Worm (Caenorhabditis elegans) whole organism, L4 larva: ENCODE measurements around the gene F41C6.6.
"Not testable (repeated sequence)": the region's sequence is repeated elsewhere in the genome, so short reads cannot be mapped to it uniquely, and the experiment has no call there.

ENCODE experiments used
- D1046.2 ChIP-seq: fragments of 200-800 bp; sonication (Bioruptor generic); IDR thresholded peaks from 2 replicates; pipeline ENCODE4 v1.3.6; 2022; ENCODE audit warnings: missing genetic modification characterization, missing compliant biosample characterization
- F26F4.8 ChIP-seq: fragments of 200-800 bp; sonication (Bioruptor generic); conservative IDR thresholded peaks from 2 replicates; pipeline ENCODE4 v1.3.6; 2022; ENCODE audit warnings: missing genetic modification characterization, missing compliant biosample characterization
- F37D6.2 ChIP-seq: sonication (generic microtip); optimal IDR thresholded peaks from 2 replicates; lab custom pipeline; 2016; ENCODE audit warnings: mild to moderate bottlenecking, missing genetic modification characterization, missing compliant biosample characterization
- F49E8.2 ChIP-seq: sonication (generic microtip); optimal IDR thresholded peaks from 2 replicates; lab custom pipeline; 2016; ENCODE audit warnings: missing compliant biosample characterization, mild to moderate bottlenecking, missing genetic modification characterization, borderline replicate concordance
- R02D3.7 ChIP-seq: fragments of 150-350 bp; sonication (generic microtip); optimal IDR thresholded peaks from 3 replicates; lab custom pipeline; 2014; ENCODE audit warnings: missing biosample characterization, missing genetic modification characterization
- T20F7.1 ChIP-seq: fragments of 200-800 bp; sonication (Bioruptor generic); optimal IDR thresholded peaks from 2 replicates; lab custom pipeline; 2018; ENCODE audit warnings: mild to moderate bottlenecking, missing genetic modification characterization, missing compliant biosample characterization
- Y105C5A.15 ChIP-seq: fragments of 200-800 bp; sonication (Bioruptor generic); IDR thresholded peaks from 2 replicates; pipeline ENCODE4 v1.3.6; 2022; ENCODE audit warnings: missing genetic modification characterization, missing compliant biosample characterization
- Y75B8A.6 ChIP-seq: fragments of 200-800 bp; sonication (Bioruptor generic); IDR thresholded peaks from 2 replicates; pipeline ENCODE4 v1.3.6; 2022; ENCODE audit warnings: missing genetic modification reagents, missing genetic modification characterization, missing compliant biosample characterization
- arid-1 ChIP-seq: fragments of 200-800 bp; sonication (Bioruptor generic); conservative IDR thresholded peaks from 2 replicates; pipeline ENCODE4 v1.3.6; 2022; ENCODE audit warnings: missing genetic modification reagents, missing genetic modification characterization, missing compliant biosample characterization
- ceh-32 ChIP-seq: sonication (generic microtip); optimal IDR thresholded peaks from 2 replicates; lab custom pipeline; 2016; ENCODE audit warnings: mild to moderate bottlenecking, missing genetic modification characterization, missing compliant biosample characterization; ENCODE audit not compliant: poor library complexity
- ces-1 ChIP-seq: fragments of 150-350 bp; sonication (generic microtip); optimal IDR thresholded peaks from 4 replicates; lab custom pipeline; 2014; ENCODE audit warnings: missing biosample characterization, missing genetic modification reagents, missing genetic modification characterization
- daf-16 ChIP-seq, 3 experiments: sonication (generic microtip); optimal IDR thresholded peaks; 2 replicates each; lab custom pipeline; 2016 to 2017; ENCODE audit warnings: missing genetic modification characterization in 3 of 3, missing genetic modification reagents in 3 of 3, mild to moderate bottlenecking in 2 of 3, missing compliant biosample characterization in 2 of 3, missing biosample characterization in 1 of 3, moderate library complexity in 1 of 3
- dmd-9 ChIP-seq: fragments of 200-800 bp; sonication (Bioruptor generic); IDR thresholded peaks from 2 replicates; pipeline ENCODE4 v1.3.6; 2022; ENCODE audit warnings: missing genetic modification reagents, missing genetic modification characterization, missing compliant biosample characterization
- dpl-1 ChIP-seq: fragments of 150-350 bp; optimal IDR thresholded peaks from 2 replicates; lab custom pipeline; 2014; ENCODE audit warnings: missing biosample characterization, missing genetic modification reagents, missing genetic modification characterization
- duxl-1 ChIP-seq: sonication (generic microtip); optimal IDR thresholded peaks from 2 replicates; lab custom pipeline; 2016; ENCODE audit warnings: mild to moderate bottlenecking, missing genetic modification characterization, moderate library complexity, missing compliant biosample characterization; ENCODE audit not compliant: poor library complexity
- fkh-10 ChIP-seq: fragments of 150-350 bp; optimal IDR thresholded peaks from 2 replicates; lab custom pipeline; 2014; ENCODE audit warnings: missing biosample characterization, missing genetic modification reagents, missing genetic modification characterization
- fos-1 ChIP-seq: fragments of 150-350 bp; optimal IDR thresholded peaks from 2 replicates; lab custom pipeline; 2014; ENCODE audit warnings: missing biosample characterization, missing genetic modification characterization
- gei-8 ChIP-seq: fragments of 200-800 bp; sonication (Bioruptor generic); optimal IDR thresholded peaks from 2 replicates; lab custom pipeline; 2018; ENCODE audit warnings: mild to moderate bottlenecking, missing genetic modification characterization, missing compliant biosample characterization
- hif-1 ChIP-seq, 2 experiments: sonication (generic microtip); optimal IDR thresholded peaks; 2 replicates each; lab custom pipeline; 2016 to 2017; ENCODE audit warnings: missing compliant biosample characterization in 2 of 2, missing genetic modification characterization in 2 of 2, missing genetic modification reagents in 2 of 2, missing genotype in 2 of 2, mild to moderate bottlenecking in 1 of 2
- hlh-30 ChIP-seq: sonication (generic microtip); optimal IDR thresholded peaks from 2 replicates; lab custom pipeline; 2017; ENCODE audit warnings: antibody characterized with exemption, mild to moderate bottlenecking, missing genetic modification characterization, missing compliant biosample characterization; ENCODE audit not compliant: insufficient read depth
- hmg-1.1 ChIP-seq: fragments of 200-800 bp; sonication (Bioruptor generic); IDR thresholded peaks from 2 replicates; pipeline ENCODE4 v1.3.6; 2022; ENCODE audit warnings: missing genetic modification reagents, missing genetic modification characterization, missing compliant biosample characterization
- lin-1 ChIP-seq: fragments of 200-800 bp; sonication (Bioruptor generic); IDR thresholded peaks from 2 replicates; pipeline ENCODE4 v1.3.6; 2022; ENCODE audit warnings: missing genetic modification reagents, missing genetic modification characterization, missing compliant biosample characterization
- lin-29 ChIP-seq: fragments of 200-800 bp; sonication (Bioruptor generic); IDR thresholded peaks from 2 replicates; pipeline ENCODE4 v1.3.6; 2022; ENCODE audit warnings: missing genetic modification reagents, missing genetic modification characterization, missing compliant biosample characterization
- lir-3 ChIP-seq: sonication (generic microtip); optimal IDR thresholded peaks from 2 replicates; lab custom pipeline; 2016; ENCODE audit warnings: mild to moderate bottlenecking, missing genetic modification characterization, missing compliant biosample characterization
- madf-9 ChIP-seq: fragments of 200-800 bp; sonication (Bioruptor generic); conservative IDR thresholded peaks from 2 replicates; pipeline ENCODE4 v1.3.6; 2022; ENCODE audit warnings: missing genetic modification reagents, missing genetic modification characterization, missing compliant biosample characterization
- mep-1 ChIP-seq: fragments of 150-350 bp; sonication (generic microtip); optimal IDR thresholded peaks from 3 replicates; lab custom pipeline; 2014; ENCODE audit warnings: missing biosample characterization, missing genetic modification characterization
- mxl-2 ChIP-seq: fragments of 200-800 bp; sonication (Bioruptor generic); conservative IDR thresholded peaks from 2 replicates; pipeline ENCODE4 v1.3.6; 2022; ENCODE audit warnings: missing genetic modification reagents, missing genetic modification characterization, missing compliant biosample characterization
- nhr-11 ChIP-seq: fragments of 150-350 bp; optimal IDR thresholded peaks from 2 replicates; lab custom pipeline; 2014; ENCODE audit warnings: missing biosample characterization, missing genetic modification characterization
- nhr-42 ChIP-seq: fragments of 200-800 bp; sonication (Bioruptor generic); IDR thresholded peaks from 2 replicates; pipeline ENCODE4 v1.3.6; 2022; ENCODE audit warnings: missing genetic modification characterization, missing compliant biosample characterization
- nhr-48 ChIP-seq: sonication (generic microtip); optimal IDR thresholded peaks from 2 replicates; lab custom pipeline; 2016; ENCODE audit warnings: mild to moderate bottlenecking, missing genetic modification characterization, missing compliant biosample characterization
- nhr-77 ChIP-seq: fragments of 150-350 bp; optimal IDR thresholded peaks from 2 replicates; lab custom pipeline; 2014; ENCODE audit warnings: missing biosample characterization, missing genetic modification characterization
- pha-4 ChIP-seq, 2 experiments: fragments of 150-350 bp in 1 of 2; fragments of 200-800 bp in 1 of 2; sonication (Bioruptor generic) in 1 of 2; IDR thresholded peaks in 1 of 2; optimal IDR thresholded peaks in 1 of 2; 2 replicates each; pipeline versions ENCODE4 v1.3.6 to Lab custom; 2014 to 2022; ENCODE audit warnings: missing genetic modification characterization in 2 of 2, missing genetic modification reagents in 2 of 2, missing biosample characterization in 1 of 2, missing compliant biosample characterization in 1 of 2
- php-3 ChIP-seq: fragments of 200-800 bp; sonication (Bioruptor generic); IDR thresholded peaks from 2 replicates; pipeline ENCODE4 v1.3.6; 2022; ENCODE audit warnings: missing genetic modification reagents, missing genetic modification characterization, missing compliant biosample characterization
- set-16 ChIP-seq: fragments of 200-800 bp; sonication (Bioruptor generic); IDR thresholded peaks from 2 replicates; pipeline ENCODE4 v1.3.6; 2022; ENCODE audit warnings: missing genetic modification reagents, missing genetic modification characterization, missing compliant biosample characterization
- snpc-1.2 ChIP-seq: fragments of 200-800 bp; sonication (Bioruptor generic); IDR thresholded peaks from 2 replicates; pipeline ENCODE4 v1.3.6; 2022; ENCODE audit warnings: missing genetic modification reagents, missing genetic modification characterization, missing compliant biosample characterization
- snpc-4 ChIP-seq: fragments of 150-350 bp; optimal IDR thresholded peaks from 2 replicates; lab custom pipeline; 2014; ENCODE audit warnings: missing biosample characterization, missing genetic modification characterization
- spr-1 ChIP-seq: sonication (generic microtip); optimal IDR thresholded peaks from 2 replicates; lab custom pipeline; 2016; ENCODE audit warnings: mild to moderate bottlenecking, missing genetic modification characterization, missing compliant biosample characterization
- tag-97 ChIP-seq: fragments of 200-800 bp; sonication (Bioruptor generic); IDR thresholded peaks from 2 replicates; pipeline ENCODE4 v1.3.6; 2022; ENCODE audit warnings: missing genetic modification characterization, missing compliant biosample characterization
- tra-1 ChIP-seq: fragments of 200-800 bp; sonication (Bioruptor generic); IDR thresholded peaks from 2 replicates; pipeline ENCODE4 v1.3.6; 2022; ENCODE audit warnings: missing genetic modification reagents, missing genetic modification characterization, missing compliant biosample characterization
- unc-62 ChIP-seq, 3 experiments: fragments of 150-350 bp in 1 of 3; sonication (generic microtip); optimal IDR thresholded peaks in 2 of 3; peaks in 1 of 3; 1 replicate in 1 of 3; 2 replicates in 2 of 3; lab custom pipeline; 2014 to 2017; ENCODE audit warnings: missing biosample characterization in 3 of 3, missing genetic modification characterization in 3 of 3, missing genetic modification reagents in 3 of 3, missing genotype in 1 of 3
- zfp-2 ChIP-seq: sonication (generic microtip); optimal IDR thresholded peaks from 2 replicates; lab custom pipeline; 2016; ENCODE audit warnings: mild to moderate bottlenecking, missing genetic modification characterization, missing compliant biosample characterization
- ztf-11 ChIP-seq: fragments of 150-350 bp; optimal IDR thresholded peaks from 2 replicates; lab custom pipeline; 2014; ENCODE audit warnings: missing biosample characterization, missing genetic modification characterization

The F41C6.6 gene

DNA sequence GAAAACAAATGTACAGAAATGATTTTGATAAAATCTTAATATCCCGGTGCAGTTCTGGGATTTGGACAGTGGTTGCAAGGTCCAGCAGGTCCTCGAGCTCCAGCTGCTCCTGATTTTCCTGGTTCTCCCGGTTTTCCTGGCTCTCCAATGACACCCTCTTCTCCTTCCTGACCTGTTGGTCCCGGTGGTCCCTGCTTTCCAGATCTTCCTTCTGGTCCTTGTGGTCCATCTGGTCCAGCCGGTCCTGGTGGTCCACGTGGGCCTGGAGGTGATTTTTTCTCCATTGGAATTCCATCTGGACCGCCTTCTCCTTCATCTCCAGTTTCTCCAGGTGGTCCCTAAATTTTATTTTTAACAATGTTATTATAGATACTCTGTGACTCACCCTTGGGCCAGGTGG, 6.4 kb downstream of the F41C6.6 start:
- TF ChIP-seq nhr-48 (tag; lab: Kevin White, UChicago) (no peak), F26F4.8 (GFP tag; lab: Robert Waterston, UW) (no peak), unc-62 (GFP tag; optimal IDR thresholded peaks at IDR 0.05 in 1 of 2; lab: Kevin White, UChicago) (peak in 1 of 2 experiments; percentile 0), unc-62 (tag; optimal IDR thresholded peaks at IDR 0.05; lab: Kevin White, UChicago) (no peak), mep-1 (tag; lab: Kevin White, UChicago) (no peak), set-16 (GFP tag; lab: Robert Waterston, UW) (peak; percentile 80), Y105C5A.15 (no peak), lin-1 (GFP tag; lab: Robert Waterston, UW) (no peak)

DNA sequence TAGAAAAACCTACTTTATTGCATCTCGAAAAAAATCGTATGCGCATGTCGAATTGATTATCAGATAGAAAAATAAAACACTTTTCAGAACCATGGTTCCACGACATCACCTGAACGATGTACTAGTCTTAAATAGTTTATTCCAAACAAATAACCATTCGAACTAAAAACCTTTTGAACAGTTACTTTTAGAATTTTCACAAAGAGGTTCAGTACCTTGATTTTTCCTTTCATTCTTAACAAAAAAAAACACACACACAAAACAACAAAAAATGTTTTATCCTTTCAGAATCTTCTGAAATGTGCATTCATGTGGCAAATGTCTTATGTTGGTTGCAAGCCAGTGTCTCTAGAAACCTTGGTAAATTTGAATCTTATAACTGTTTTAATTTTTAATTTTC, 7.0 kb downstream of the F41C6.6 start, which contains the start of gene F41C6.4:
Gene F41C6.4, minus strand, starts transcription at position 101 of the 400 bp plus-strand sequence.
- TF ChIP-seq tra-1 (GFP tag; lab: Robert Waterston, UW) (no peak), dmd-9 (no peak), arid-1 (no peak), hmg-1.1 (GFP tag; lab: Robert Waterston, UW) (no peak), zfp-2 (tag; lab: Kevin White, UChicago) (no peak), hlh-30 (tag; lab: Kevin White, UChicago) (no peak), nhr-77 (tag; lab: Kevin White, UChicago) (no peak), php-3 (GFP tag; lab: Robert Waterston, UW) (no peak), nhr-11 (tag; lab: Kevin White, UChicago) (no peak), pha-4 (GFP tag; IDR thresholded peaks at IDR 0.05; lab: Robert Waterston, UW) (no peak), pha-4 (tag; optimal IDR thresholded peaks at IDR 0.05; lab: Kevin White, UChicago) (no peak), set-16 (GFP tag; lab: Robert Waterston, UW) (no peak)

DNA sequence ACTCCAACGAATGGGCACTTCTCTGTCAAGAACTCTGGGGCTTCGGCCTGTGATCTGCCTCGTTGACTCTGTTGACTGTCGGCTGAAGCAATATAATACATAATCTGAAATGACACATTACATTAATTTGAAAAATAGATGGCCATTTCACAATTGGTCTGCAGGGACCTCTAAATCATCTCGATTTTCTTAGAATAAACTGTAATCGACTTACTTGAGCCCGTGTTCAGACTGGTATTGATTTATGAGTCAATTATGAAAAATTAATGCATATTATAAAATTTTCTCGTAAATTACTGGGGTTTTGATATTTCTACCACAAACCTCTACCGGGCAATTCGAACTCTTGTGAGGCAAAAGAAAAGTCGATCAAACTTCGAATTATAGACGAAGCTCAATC, 13.0 kb downstream of the F41C6.6 start, which contains the start of gene C53B7.6:
Gene C53B7.6, minus strand, starts transcription at position 101 of the 400 bp plus-strand sequence.
- TF ChIP-seq madf-9, ceh-32, duxl-1: not testable (repeated sequence)

DNA sequence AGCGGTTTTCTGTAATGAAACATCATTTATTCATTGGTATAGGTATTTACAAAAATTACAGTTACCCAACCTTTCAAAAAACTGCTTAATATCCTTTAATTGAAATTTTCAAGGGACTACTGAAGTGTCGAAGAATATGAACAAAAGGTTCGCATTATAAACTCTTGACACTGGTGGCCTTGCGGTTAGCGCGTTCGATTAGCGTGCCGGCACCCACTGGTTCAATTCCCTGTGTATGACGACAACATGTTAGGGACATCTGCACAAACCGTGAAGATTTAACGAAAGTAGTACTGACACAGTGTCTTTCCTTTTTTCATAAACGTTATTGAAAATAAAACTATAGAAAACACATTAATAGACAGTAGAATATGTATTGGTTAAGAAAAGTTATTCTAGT, 14.0 kb downstream of the F41C6.6 start:
- TF ChIP-seq tag-97 (GFP tag; lab: Robert Waterston, UW) (no peak), ztf-11 (no peak), hlh-30 (tag; lab: Kevin White, UChicago) (peak; percentile 62), gei-8 (GFP tag; lab: Kevin White, UChicago) (peak; percentile 70), lir-3 (peak; percentile 81), T20F7.1 (peak; percentile 60), snpc-4 (tag; lab: Kevin White, UChicago) (no peak), pha-4 (GFP tag; IDR thresholded peaks at IDR 0.05; lab: Robert Waterston, UW) (peak; percentile 91), pha-4 (tag; optimal IDR thresholded peaks at IDR 0.05; lab: Kevin White, UChicago) (no peak), snpc-1.2 (GFP tag; lab: Robert Waterston, UW) (peak; percentile 95), hif-1 (tag; optimal IDR thresholded peaks at IDR 0.05; lab: Kevin White, UChicago) (peak; percentile 10 to 35), mxl-2 (GFP tag; lab: Robert Waterston, UW) (peak; percentile 69), fos-1 (tag; lab: Kevin White, UChicago) (no peak), ces-1 (GFP tag; lab: Kevin White, UChicago) (no peak), php-3 (GFP tag; lab: Robert Waterston, UW) (peak; percentile 85), spr-1 (tag; lab: Kevin White, UChicago) (peak; percentile 75), fkh-10 (GFP tag; lab: Kevin White, UChicago) (no peak), F37D6.2 (tag; lab: Kevin White, UChicago) (no peak), dpl-1 (GFP tag; lab: Kevin White, UChicago) (no peak), D1046.2 (peak; percentile 47; the same call in 1 of the 2 replicates), lin-29 (GFP tag; lab: Robert Waterston, UW) (0 out of 2 replicates have a peak, but pooled peaks have one; percentile 39), Y75B8A.6 (GFP tag; lab: Robert Waterston, UW) (peak; percentile 79; the same call in 1 of the 2 replicates), R02D3.7 (peak; percentile 2), nhr-42 (GFP tag; lab: Robert Waterston, UW) (peak; percentile 69), lin-1 (GFP tag; lab: Robert Waterston, UW) (peak; percentile 88), daf-16 (GFP tag; optimal IDR thresholded peaks at IDR 0.05; lab: Kevin White, UChicago) (peak; percentile 73 to 96), daf-16 (tag; optimal IDR thresholded peaks at IDR 0.05; lab: Kevin White, UChicago) (peak; percentile 82), set-16 (GFP tag; lab: Robert Waterston, UW) (no peak), duxl-1 (peak; percentile 89), F49E8.2 (tag; lab: Kevin White, UChicago) (peak; percentile 68)
